Fruit fly (Drosophila melanogaster) whole organism, wandering third instar larva: ENCODE results near the gene Acn.
A peak's percentile ranks its signal among the peaks of the same experiment; 100 is the strongest.

Experiments used
- Abd-B ChIP-seq: fragments of >200 bp; optimal IDR thresholded peaks from 2 replicates; lab custom pipeline; 2017; ENCODE audit warnings: missing biosample characterization, missing genetic modification characterization
- CG32264 ChIP-seq: fragments of 200-800 bp; sonication (Bioruptor generic); optimal IDR thresholded peaks from 2 replicates; lab custom pipeline; 2016; ENCODE audit warnings: missing biosample characterization, missing genetic modification characterization
- CG9705 ChIP-seq: fragments of 200-800 bp; sonication (Bioruptor generic); optimal IDR thresholded peaks from 2 replicates; lab custom pipeline; 2018; ENCODE audit warnings: missing biosample characterization, mild to moderate bottlenecking, missing genetic modification characterization
- CrebA ChIP-seq: fragments of 200-800 bp; sonication (Bioruptor generic); optimal IDR thresholded peaks from 2 replicates; lab custom pipeline; 2016; ENCODE audit warnings: missing biosample characterization, mild to moderate bottlenecking, missing genetic modification characterization, borderline replicate concordance
- Dfd ChIP-seq: fragments of >200 bp; optimal IDR thresholded peaks from 2 replicates; lab custom pipeline; 2017; ENCODE audit warnings: missing biosample characterization, missing genetic modification characterization
- Dif ChIP-seq: fragments of 200-275, 200-300 bp; sonication (Bioruptor generic); optimal IDR thresholded peaks from 2 replicates; lab custom pipeline; 2018; ENCODE audit warnings: missing biosample characterization, missing genetic modification characterization; ENCODE audit not compliant: partially characterized antibody
- GATAd ChIP-seq: sonication (Bioruptor generic); optimal IDR thresholded peaks from 2 replicates; lab custom pipeline; 2016; ENCODE audit warnings: missing biosample characterization, missing genetic modification characterization
- HLH106 ChIP-seq: fragments of 200-800 bp; optimal IDR thresholded peaks from 3 replicates; lab custom pipeline; 2019; ENCODE audit warnings: missing biosample characterization, mild to moderate bottlenecking, missing genetic modification characterization, moderate library complexity
- Hnf4 ChIP-seq: fragments of 200-800 bp; sonication (Bioruptor generic); optimal IDR thresholded peaks from 2 replicates; lab custom pipeline; 2016; ENCODE audit warnings: missing biosample characterization, mild to moderate bottlenecking, missing genetic modification characterization
- Hr83 ChIP-seq: fragments of 200-300 bp; sonication (Bioruptor generic); optimal IDR thresholded peaks from 2 replicates; lab custom pipeline; 2016; ENCODE audit warnings: missing biosample characterization, mild to moderate bottlenecking, missing genetic modification characterization, moderate library complexity; ENCODE audit not compliant: poor library complexity, severe bottlenecking
- Jra ChIP-seq: sonication (Bioruptor generic); optimal IDR thresholded peaks from 2 replicates; lab custom pipeline; 2016; ENCODE audit warnings: missing biosample characterization, missing genetic modification characterization
- Mio ChIP-seq: sonication (Bioruptor generic); optimal IDR thresholded peaks from 2 replicates; lab custom pipeline; 2016; ENCODE audit warnings: missing biosample characterization, missing genetic modification characterization
- Myc ChIP-seq: fragments of >200 bp; optimal IDR thresholded peaks from 2 replicates; lab custom pipeline; 2017
- OdsH ChIP-seq: fragments of 200-800 bp; sonication (Bioruptor generic); optimal IDR thresholded peaks from 2 replicates; lab custom pipeline; 2016; ENCODE audit warnings: missing biosample characterization, mild to moderate bottlenecking, missing genetic modification characterization
- Rel ChIP-seq, 2 experiments: fragments of 200-800 bp; sonication (Bioruptor generic) in 1 of 2; optimal IDR thresholded peaks; 2 replicates in 1 of 2; 3 replicates in 1 of 2; lab custom pipeline; 2016 to 2019; ENCODE audit warnings: mild to moderate bottlenecking in 2 of 2, missing biosample characterization in 2 of 2, missing genetic modification characterization in 2 of 2, moderate library complexity in 1 of 2
- Sp1 ChIP-seq: fragments of 200-800 bp; sonication (Bioruptor generic); optimal IDR thresholded peaks from 3 replicates; lab custom pipeline; 2019; ENCODE audit warnings: missing biosample characterization, mild to moderate bottlenecking, missing genetic modification characterization, moderate library complexity
- Vsx2 ChIP-seq: fragments of 200-300, 225-300 bp; sonication (Bioruptor generic); optimal IDR thresholded peaks from 2 replicates; lab custom pipeline; 2018; ENCODE audit warnings: missing biosample characterization, missing genetic modification characterization; ENCODE audit not compliant: partially characterized antibody
- br ChIP-seq: fragments of 200-800 bp; sonication (Bioruptor generic); optimal IDR thresholded peaks from 2 replicates; lab custom pipeline; 2016; ENCODE audit warnings: missing biosample characterization, missing genetic modification characterization
- dl ChIP-seq, 2 experiments: fragments of 175-275, 200-275 bp in 1 of 2; fragments of 200-275 bp in 1 of 2; sonication (Bioruptor generic); optimal IDR thresholded peaks; lab custom pipeline; 2018; ENCODE audit warnings: mild to moderate bottlenecking in 2 of 2, missing biosample characterization in 2 of 2, missing genetic modification characterization in 2 of 2, moderate library complexity in 2 of 2; ENCODE audit not compliant: partially characterized antibody in 2 of 2, insufficient read depth in 1 of 2
- dsf ChIP-seq: sonication (Bioruptor generic); optimal IDR thresholded peaks from 2 replicates; lab custom pipeline; 2016; ENCODE audit warnings: missing biosample characterization, missing genetic modification characterization, borderline replicate concordance
- ey ChIP-seq: fragments of 200-800 bp; sonication (Bioruptor generic); optimal IDR thresholded peaks from 2 replicates; lab custom pipeline; 2016; ENCODE audit warnings: missing biosample characterization, missing genetic modification characterization
- foxo ChIP-seq, 2 experiments: fragments of 200-800 bp; sonication (Bioruptor generic); optimal IDR thresholded peaks; 2 replicates in 1 of 2; 3 replicates in 1 of 2; lab custom pipeline; 2016 to 2017; ENCODE audit warnings: missing biosample characterization in 2 of 2, missing genetic modification characterization in 2 of 2
- fru ChIP-seq: fragments of 200-800 bp; sonication (Bioruptor generic); optimal IDR thresholded peaks from 3 replicates; lab custom pipeline; 2016; ENCODE audit warnings: missing biosample characterization, mild to moderate bottlenecking, missing genetic modification characterization
- h ChIP-seq: fragments of 200-800 bp; sonication (Bioruptor generic); optimal IDR thresholded peaks from 3 replicates; lab custom pipeline; 2016; ENCODE audit warnings: missing biosample characterization, mild to moderate bottlenecking, missing genetic modification characterization
- lola ChIP-seq: fragments of >200 bp; optimal IDR thresholded peaks from 2 replicates; lab custom pipeline; 2017; ENCODE audit warnings: missing biosample characterization, missing genetic modification characterization
- pan ChIP-seq: fragments of >200 bp; optimal IDR thresholded peaks from 2 replicates; lab custom pipeline; 2017
- psq ChIP-seq: fragments of 200-800 bp; sonication (Bioruptor generic); optimal IDR thresholded peaks from 3 replicates; lab custom pipeline; 2017; ENCODE audit warnings: missing biosample characterization, mild to moderate bottlenecking, missing genetic modification characterization, moderate library complexity
- rgr ChIP-seq: fragments of 200-800 bp; sonication (Bioruptor generic); optimal IDR thresholded peaks from 3 replicates; lab custom pipeline; 2016; ENCODE audit warnings: missing biosample characterization, mild to moderate bottlenecking, missing genetic modification characterization
- sage ChIP-seq: fragments of 200-800 bp; sonication (Bioruptor generic); optimal IDR thresholded peaks from 2 replicates; lab custom pipeline; 2016; ENCODE audit warnings: missing biosample characterization, mild to moderate bottlenecking, missing genetic modification characterization
- sv ChIP-seq: fragments of 200-800 bp; sonication (Bioruptor generic); optimal IDR thresholded peaks from 3 replicates; lab custom pipeline; 2016; ENCODE audit warnings: missing biosample characterization, missing genetic modification characterization
- tai ChIP-seq: sonication (Bioruptor generic); optimal IDR thresholded peaks from 2 replicates; lab custom pipeline; 2016; ENCODE audit warnings: missing biosample characterization, missing genetic modification characterization
- usp ChIP-seq: fragments of >200 bp; optimal IDR thresholded peaks from 2 replicates; lab custom pipeline; 2017; ENCODE audit warnings: missing biosample characterization, missing genetic modification characterization
- woc ChIP-seq: sonication (Bioruptor generic); optimal IDR thresholded peaks from 2 replicates; lab custom pipeline; 2016; ENCODE audit warnings: missing biosample characterization, mild to moderate bottlenecking, missing genetic modification characterization

The Acn gene

dm6 chr2L:19048912-19049311 is 3.8 kb downstream of the Acn start, which contains the start of gene CG10470:
TSS of gene CG10470 (plus strand) at chr2L:19049076.
- TF ChIP-seq HLH106 (tag; lab: Kevin White, UChicago) (peak; percentile 15), fru (peak; percentile 22), Abd-B (no peak), rgr (GFP tag; lab: Kevin White, UChicago) (peak; percentile 16), h (GFP tag; lab: Kevin White, UChicago) (peak; percentile 0), OdsH (peak; percentile 4), Hnf4 (GFP tag; lab: Kevin White, UChicago) (peak; percentile 29), Rel (GFP tag; optimal IDR thresholded peaks at IDR 0.05; lab: Kevin White, UChicago) (no peak), Rel (tag; optimal IDR thresholded peaks at IDR 0.05; lab: Kevin White, UChicago) (no peak), Sp1 (GFP tag; lab: Kevin White, UChicago) (peak; percentile 15), psq (peak; percentile 20), tai (GFP tag; lab: Kevin White, UChicago) (no peak)
- TF ChIP-seq, all 38 proteins: peak for 8

- TF ChIP-seq Abd-B (no peak), dl (GFP tag; optimal IDR thresholded peaks at IDR 0.05; lab: Kevin White, UChicago; ENCODE audit: insufficient read depth in 1 of 2, partially characterized antibody in 2 of 2) (no peak), Hnf4 (GFP tag; lab: Kevin White, UChicago) (no peak), Dif (GFP tag; lab: Kevin White, UChicago) (no peak), OdsH (peak; percentile 76), Sp1 (GFP tag; lab: Kevin White, UChicago) (peak; percentile 75), pan (lab: Kevin White, UChicago) (no peak), Dfd (GFP tag; lab: Kevin White, UChicago) (no peak), CG9705 (GFP tag; lab: Kevin White, UChicago) (peak; percentile 52), br (no peak), lola (GFP tag; lab: Kevin White, UChicago) (no peak), Vsx2 (GFP tag; lab: Kevin White, UChicago) (no peak), Myc (lab: Kevin White, UChicago) (no peak), CrebA (GFP tag; lab: Kevin White, UChicago) (no peak), sage (GFP tag; lab: Kevin White, UChicago) (no peak), fru (peak; percentile 88), psq (peak; percentile 77), HLH106 (tag; lab: Kevin White, UChicago) (peak; percentile 77), CG32264 (peak; percentile 47), rgr (GFP tag; lab: Kevin White, UChicago) (peak; percentile 86), ey (peak; percentile 79), GATAd (no peak), h (GFP tag; lab: Kevin White, UChicago) (peak; percentile 89), dsf (peak; percentile 86), woc (no peak), foxo (GFP tag; optimal IDR thresholded peaks at IDR 0.05; lab: Kevin White, UChicago) (peak; percentile 22 to 89), sv (GFP tag; lab: Kevin White, UChicago) (peak; percentile 77), Jra (GFP tag; lab: Kevin White, UChicago) (peak; percentile 89), Mio (no peak), Rel (GFP tag; optimal IDR thresholded peaks at IDR 0.05; lab: Kevin White, UChicago) (no peak), Rel (tag; optimal IDR thresholded peaks at IDR 0.05; lab: Kevin White, UChicago) (peak; percentile 23), usp (GFP tag; lab: Kevin White, UChicago) (no peak), Hr83 (GFP tag; lab: Kevin White, UChicago) (peak; percentile 18)
These were observed 6.5 kb downstream of the Acn start, which contains the start of gene Rpn3 for dm6 chr2L:19051534-19052100. TSS of gene Rpn3 (plus strand) at chr2L:19051790.

dm6 chr2L:19053860-19054515 is 8.8 kb downstream of the Acn start, which contains the start of gene CG10492:
TSS of gene CG10492 (plus strand) at chr2L:19054078.
- no peak for TF ChIP-seq OdsH
- TF ChIP-seq ey = no peak
- TF ChIP-seq Abd-B = no peak
- peak; percentile 11 for TF ChIP-seq Sp1 (GFP tag; lab: Kevin White, UChicago)
- peak; percentile 4 for TF ChIP-seq rgr (GFP tag; lab: Kevin White, UChicago)
- TF ChIP-seq HLH106 (tag; lab: Kevin White, UChicago) = no peak
- TF ChIP-seq Myc (lab: Kevin White, UChicago) = peak; percentile 70
- TF ChIP-seq Rel (GFP tag; optimal IDR thresholded peaks at IDR 0.05; lab: Kevin White, UChicago) = no peak
- TF ChIP-seq Rel (tag; optimal IDR thresholded peaks at IDR 0.05; lab: Kevin White, UChicago) = peak; percentile 63
